Worm (Caenorhabditis elegans) whole organism, young adult: Measurements from ENCODE around the gene eco-1.

Experiments
- B0035.1 ChIP-seq: sonication (generic microtip); optimal IDR thresholded peaks from 2 replicates; lab custom pipeline; 2016; ENCODE audit warnings: missing genetic modification characterization, mild to moderate bottlenecking, missing compliant biosample characterization, missing genotype, missing genetic modification reagents
- D2030.7 ChIP-seq: fragments of 200-800 bp; sonication (Bioruptor generic); IDR thresholded peaks from 2 replicates; pipeline ENCODE4 v1.3.6; 2022; ENCODE audit warnings: missing genetic modification reagents, missing genetic modification characterization, missing compliant biosample characterization
- F33H1.4 ChIP-seq: fragments of 200-800 bp; sonication (Bioruptor generic); IDR thresholded peaks from 2 replicates; pipeline ENCODE4 v1.3.6; 2022; ENCODE audit warnings: missing genetic modification reagents, missing genetic modification characterization, missing compliant biosample characterization
- F37B4.10 ChIP-seq: fragments of 200-800 bp; sonication (Bioruptor generic); IDR thresholded peaks from 2 replicates; pipeline ENCODE4 v1.3.6; 2022; ENCODE audit warnings: missing genetic modification characterization, missing compliant biosample characterization
- Y79H2A.3 ChIP-seq: fragments of 200-800 bp; sonication (Bioruptor generic); conservative IDR thresholded peaks from 2 replicates; pipeline ENCODE4 v1.3.6; 2022; ENCODE audit warnings: missing genetic modification reagents, missing genetic modification characterization, missing compliant biosample characterization
- atf-7 ChIP-seq: sonication (generic microtip); optimal IDR thresholded peaks from 2 replicates; lab custom pipeline; 2017; ENCODE audit warnings: mild to moderate bottlenecking, missing genetic modification characterization, missing compliant biosample characterization
- attf-5 ChIP-seq: fragments of 200-800 bp; sonication (Bioruptor generic); optimal IDR thresholded peaks from 2 replicates; lab custom pipeline; 2018; ENCODE audit warnings: mild to moderate bottlenecking, missing genetic modification characterization, missing compliant biosample characterization
- cebp-1 ChIP-seq, 2 experiments: fragments of 200-800 bp in 1 of 2; sonication (Bioruptor generic) in 1 of 2; sonication (generic microtip) in 1 of 2; IDR thresholded peaks in 1 of 2; optimal IDR thresholded peaks in 1 of 2; 2 replicates each; pipeline versions ENCODE4 v1.3.6 to Lab custom; 2017 to 2022; ENCODE audit warnings: missing compliant biosample characterization in 2 of 2, missing genetic modification characterization in 2 of 2, mild to moderate bottlenecking in 1 of 2, missing genetic modification reagents in 1 of 2, moderate library complexity in 1 of 2
- ceh-58 ChIP-seq: fragments of 200-800 bp; sonication (Bioruptor generic); IDR thresholded peaks from 2 replicates; pipeline ENCODE4 v1.3.6; 2022; ENCODE audit warnings: missing genetic modification characterization, missing compliant biosample characterization
- die-1 ChIP-seq: sonication (generic microtip); optimal IDR thresholded peaks from 2 replicates; lab custom pipeline; 2016; ENCODE audit warnings: missing genotype, mild to moderate bottlenecking, missing genetic modification characterization, missing compliant biosample characterization
- dox-1 ChIP-seq: fragments of 200-800 bp; sonication (Bioruptor generic); IDR thresholded peaks from 2 replicates; pipeline ENCODE4 v1.3.6; 2022; ENCODE audit warnings: missing genetic modification reagents, missing genetic modification characterization, missing compliant biosample characterization
- ekl-4 ChIP-seq: fragments of 200-800 bp; sonication (Bioruptor generic); IDR thresholded peaks from 2 replicates; pipeline ENCODE4 v1.3.6; 2022; ENCODE audit warnings: missing genetic modification reagents, missing genetic modification characterization, missing compliant biosample characterization
- ets-4 ChIP-seq: fragments of 200-800 bp; sonication (Bioruptor generic); optimal IDR thresholded peaks from 2 replicates; lab custom pipeline; 2018; ENCODE audit warnings: mild to moderate bottlenecking, missing genetic modification characterization, missing compliant biosample characterization
- fkh-3 ChIP-seq: sonication (generic microtip); optimal IDR thresholded peaks from 2 replicates; lab custom pipeline; 2016; ENCODE audit warnings: mild to moderate bottlenecking, missing genetic modification characterization, missing compliant biosample characterization
- gei-17 ChIP-seq: fragments of 200-800 bp; sonication (Bioruptor generic); optimal IDR thresholded peaks from 2 replicates; lab custom pipeline; 2018; ENCODE audit warnings: mild to moderate bottlenecking, missing genetic modification characterization, missing compliant biosample characterization
- him-1 ChIP-seq: sonication (generic microtip); optimal IDR thresholded peaks from 2 replicates; lab custom pipeline; 2016; ENCODE audit warnings: missing genotype, missing genetic modification reagents, missing genetic modification characterization, missing compliant biosample characterization
- hlh-12 ChIP-seq: sonication (generic microtip); optimal IDR thresholded peaks from 2 replicates; lab custom pipeline; 2016; ENCODE audit warnings: missing genetic modification characterization, missing compliant biosample characterization
- hmg-1.2 ChIP-seq: fragments of 200-800 bp; sonication (Bioruptor generic); IDR thresholded peaks from 2 replicates; pipeline ENCODE4 v1.3.6; 2022; ENCODE audit warnings: missing genetic modification reagents, missing genetic modification characterization, missing compliant biosample characterization
- hsf-1 ChIP-seq: fragments of 200-800 bp; sonication (Bioruptor generic); IDR thresholded peaks from 2 replicates; pipeline ENCODE4 v1.3.6; 2022; ENCODE audit warnings: missing genetic modification reagents, missing genetic modification characterization, missing compliant biosample characterization
- let-607 ChIP-seq, 2 experiments: fragments of 200-800 bp in 1 of 2; sonication (Bioruptor generic) in 1 of 2; sonication (generic microtip) in 1 of 2; optimal IDR thresholded peaks; 2 replicates each; lab custom pipeline; 2016 to 2018; ENCODE audit warnings: mild to moderate bottlenecking in 2 of 2, missing compliant biosample characterization in 2 of 2, missing genetic modification characterization in 2 of 2, moderate library complexity in 2 of 2, missing genotype in 1 of 2
- lin-26 ChIP-seq: fragments of 200-800 bp; sonication (Bioruptor generic); IDR thresholded peaks from 2 replicates; pipeline ENCODE4 v1.3.6; 2022; ENCODE audit warnings: missing genetic modification reagents, missing genetic modification characterization, missing compliant biosample characterization
- lin-54 ChIP-seq: fragments of 200-800 bp; sonication (Bioruptor generic); optimal IDR thresholded peaks from 2 replicates; lab custom pipeline; 2018; ENCODE audit warnings: mild to moderate bottlenecking, missing genetic modification characterization, missing compliant biosample characterization
- lsl-1 ChIP-seq: fragments of 200-800 bp; sonication (Bioruptor generic); optimal IDR thresholded peaks from 2 replicates; lab custom pipeline; 2018; ENCODE audit warnings: mild to moderate bottlenecking, missing genetic modification characterization, moderate library complexity, missing compliant biosample characterization
- madf-10 ChIP-seq: sonication (generic microtip); optimal IDR thresholded peaks from 2 replicates; lab custom pipeline; 2016; ENCODE audit warnings: mild to moderate bottlenecking, missing genetic modification characterization, missing compliant biosample characterization
- mes-4 ChIP-seq: sonication (generic microtip); optimal IDR thresholded peaks from 2 replicates; lab custom pipeline; 2016; ENCODE audit warnings: missing genotype, missing genetic modification characterization, missing compliant biosample characterization
- nfyb-1 ChIP-seq: fragments of 200-800 bp; sonication (Bioruptor generic); IDR thresholded peaks from 2 replicates; pipeline ENCODE4 v1.3.6; 2022; ENCODE audit warnings: missing genetic modification reagents, missing genetic modification characterization, missing compliant biosample characterization
- nhr-120 ChIP-seq: fragments of 200-800 bp; sonication (Bioruptor generic); IDR thresholded peaks from 2 replicates; pipeline ENCODE4 v1.3.6; 2022; ENCODE audit warnings: missing genetic modification characterization, missing compliant biosample characterization
- pbrm-1 ChIP-seq: fragments of 200-800 bp; sonication (Bioruptor generic); IDR thresholded peaks from 2 replicates; pipeline ENCODE4 v1.3.6; 2022; ENCODE audit warnings: missing genetic modification reagents, missing genetic modification characterization, missing compliant biosample characterization
- repo-1 ChIP-seq: sonication (generic microtip); optimal IDR thresholded peaks from 2 replicates; lab custom pipeline; 2017; ENCODE audit warnings: mild to moderate bottlenecking, missing genetic modification characterization, missing compliant biosample characterization
- sea-2 ChIP-seq: fragments of 200-800 bp; sonication (Bioruptor generic); IDR thresholded peaks from 2 replicates; pipeline ENCODE4 v1.3.6; 2022; ENCODE audit warnings: missing genetic modification characterization, missing compliant biosample characterization
- snpc-1.1 ChIP-seq: sonication (generic microtip); optimal IDR thresholded peaks from 2 replicates; lab custom pipeline; 2017; ENCODE audit warnings: missing genetic modification characterization, mild to moderate bottlenecking, missing compliant biosample characterization, antibody characterized with exemption, moderate library complexity, missing genotype, missing genetic modification reagents; ENCODE audit not compliant: insufficient read depth
- snpc-4 ChIP-seq, 5 experiments: fragments of 150-350 bp in 1 of 5; sonication (generic microtip) in 4 of 5; optimal IDR thresholded peaks; 2 replicates each; lab custom pipeline; 2014 to 2018; ENCODE audit warnings: missing genetic modification characterization in 5 of 5, missing biosample characterization in 3 of 5, antibody characterized with exemption in 2 of 5, mild to moderate bottlenecking in 2 of 5, missing compliant biosample characterization in 2 of 5, missing genotype in 2 of 5, moderate library complexity in 2 of 5, missing genetic modification reagents in 1 of 5
- somi-1 ChIP-seq: fragments of 200-800 bp; sonication (Bioruptor generic); optimal IDR thresholded peaks from 2 replicates; lab custom pipeline; 2018; ENCODE audit warnings: mild to moderate bottlenecking, missing genetic modification characterization, missing compliant biosample characterization
- tbp1 ChIP-seq: fragments of 200-800 bp; sonication (Bioruptor generic); optimal IDR thresholded peaks from 2 replicates; lab custom pipeline; 2018; ENCODE audit warnings: mild to moderate bottlenecking, missing genetic modification characterization, missing compliant biosample characterization
- tlf-1 ChIP-seq: fragments of 200-800 bp; sonication (Bioruptor generic); optimal IDR thresholded peaks from 2 replicates; lab custom pipeline; 2018; ENCODE audit warnings: mild to moderate bottlenecking, missing genetic modification characterization, missing compliant biosample characterization
- ztf-18 ChIP-seq: sonication (generic microtip); optimal IDR thresholded peaks from 2 replicates; lab custom pipeline; 2016; ENCODE audit warnings: missing genotype, mild to moderate bottlenecking, missing genetic modification characterization, missing compliant biosample characterization
- ztf-22 ChIP-seq: fragments of 200-800 bp; sonication (Bioruptor generic); optimal IDR thresholded peaks from 2 replicates; lab custom pipeline; 2018; ENCODE audit warnings: mild to moderate bottlenecking, missing genetic modification characterization, moderate library complexity, missing compliant biosample characterization
- ztf-6 ChIP-seq: fragments of 200-800 bp; sonication (Bioruptor generic); IDR thresholded peaks from 2 replicates; pipeline ENCODE4 v1.3.6; 2022; ENCODE audit warnings: missing genetic modification reagents, missing genetic modification characterization, missing compliant biosample characterization

The eco-1 gene

ce11 chrIII:7381546-7382171, 22.8 kb upstream of the eco-1 start, which contains the start of the genes hmg-4 and T20B12.3 (continued):
- TF ChIP-seq die-1 (tag; lab: Kevin White, UChicago) (no peak), ztf-6 (GFP tag; lab: Robert Waterston, UW) (no peak), lin-54 (GFP tag; lab: Kevin White, UChicago) (peak; percentile 22), lsl-1 (peak; percentile 89), D2030.7 (GFP tag; lab: Robert Waterston, UW) (peak; percentile 69), dox-1 (GFP tag; lab: Robert Waterston, UW) (peak; percentile 55)

ce11 chrIII:7380120-7380519, 21.2 kb upstream of the eco-1 start:
- TF ChIP-seq fkh-3 (no peak), him-1 (no peak), attf-5 (GFP tag; lab: Kevin White, UChicago) (no peak)

- TF ChIP-seq nhr-120 (GFP tag; lab: Robert Waterston, UW) (no peak), F37B4.10 (no peak), Y79H2A.3 (no peak), tbp1 (peak; percentile 60), pbrm-1 (GFP tag; lab: Robert Waterston, UW) (0 out of 2 replicates have a peak, but pooled peaks have one; percentile 8), ztf-22 (no peak)
Observed at ce11 chrIII:7378945-7379344, 20.1 kb upstream of the eco-1 start, which contains the start of gene T20B12.7. Gene T20B12.7 (minus strand): TSS chrIII:7379045.

ce11 chrIII:7378522-7378921, 19.6 kb upstream of the eco-1 start:
- TF ChIP-seq hsf-1 (0 out of 2 replicates have a peak, but pooled peaks have one; percentile 36), sea-2 (GFP tag; lab: Robert Waterston, UW) (no peak)

ce11 chrIII:7376143-7376802, 17.4 kb upstream of the eco-1 start:
- TF ChIP-seq ceh-58: no peak
- peak; percentile 69 for TF ChIP-seq madf-10 (tag; lab: Kevin White, UChicago)
- TF ChIP-seq hmg-1.2 (GFP tag; lab: Robert Waterston, UW): peak; percentile 24; the same call in 1 of the 2 replicates
- TF ChIP-seq repo-1 (tag; lab: Kevin White, UChicago): peak; percentile 36
- peak; percentile 49 for TF ChIP-seq gei-17
- no peak for TF ChIP-seq snpc-1.1 (tag; lab: Kevin White, UChicago)
- TF ChIP-seq tlf-1 (GFP tag; lab: Kevin White, UChicago): peak; percentile 60
- peak; percentile 62 for TF ChIP-seq ekl-4 (GFP tag; lab: Robert Waterston, UW)
- 0 out of 2 replicates have a peak, but pooled peaks have one; percentile 52 for TF ChIP-seq lin-26 (GFP tag; lab: Robert Waterston, UW)
- peak; percentile 69 for TF ChIP-seq attf-5 (GFP tag; lab: Kevin White, UChicago)
- no peak for TF ChIP-seq B0035.1
- TF ChIP-seq tbp1: peak; percentile 63
- TF ChIP-seq ztf-18: peak; percentile 19
- TF ChIP-seq mes-4 (tag; lab: Kevin White, UChicago): no peak
- no peak for TF ChIP-seq D2030.7 (GFP tag; lab: Robert Waterston, UW)
- TF ChIP-seq cebp-1 (GFP tag; IDR thresholded peaks at IDR 0.05; lab: Robert Waterston, UW): no peak
- TF ChIP-seq cebp-1 (tag; optimal IDR thresholded peaks at IDR 0.05; lab: Kevin White, UChicago): peak; percentile 74
- TF ChIP-seq nfyb-1 (GFP tag; lab: Robert Waterston, UW): peak; percentile 29; the same call in 1 of the 2 replicates
- TF ChIP-seq F33H1.4: 0 out of 2 replicates have a peak, but pooled peaks have one; percentile 14
- TF ChIP-seq ets-4 (GFP tag; lab: Kevin White, UChicago): peak; percentile 15
- no peak for TF ChIP-seq snpc-4 (GFP tag; optimal IDR thresholded peaks at IDR 0.05; lab: Kevin White, UChicago)
- TF ChIP-seq snpc-4 (tag; optimal IDR thresholded peaks at IDR 0.05; lab: Kevin White, UChicago): peak in 3 of 4 experiments; percentile 3 to 48 (median 21)
- TF ChIP-seq sea-2 (GFP tag; lab: Robert Waterston, UW): no peak
- TF ChIP-seq die-1 (tag; lab: Kevin White, UChicago): peak; percentile 33
- TF ChIP-seq hlh-12 (tag; lab: Kevin White, UChicago): no peak
- peak; percentile 70 for TF ChIP-seq somi-1
- TF ChIP-seq atf-7 (tag; lab: Kevin White, UChicago): peak; percentile 97
- TF ChIP-seq let-607 (tag; optimal IDR thresholded peaks at IDR 0.05; lab: Kevin White, UChicago): peak; percentile 76 to 84
